Fruit fly (Drosophila melanogaster) whole organism, embryonic: ENCODE results near the gene Pex11c.

Experiments
- Antp ChIP-seq: fragments of 200-800 bp; sonication (Bioruptor generic); optimal IDR thresholded peaks from 3 replicates; lab custom pipeline; 2016; ENCODE audit warnings: missing biosample characterization, missing genetic modification characterization
- Bdp1 ChIP-seq: fragments of 200-800 bp; sonication (Bioruptor generic); optimal IDR thresholded peaks from 3 replicates; lab custom pipeline; 2016; ENCODE audit warnings: missing biosample characterization, missing genetic modification characterization
- C15 ChIP-seq: fragments of 200-800 bp; sonication (Bioruptor generic); IDR thresholded peaks from 3 replicates; pipeline ENCODE4 v1.3.6; 2022; ENCODE audit warnings: missing biosample characterization, missing genetic modification characterization
- CG10366 ChIP-seq: fragments of 200-800 bp; sonication (Bioruptor generic); IDR thresholded peaks from 2 replicates; pipeline ENCODE4 v1.3.6; 2022; ENCODE audit warnings: missing biosample characterization, missing genetic modification characterization
- CG11723 ChIP-seq: fragments of 200-800 bp; sonication (Bioruptor generic); optimal IDR thresholded peaks from 2 replicates; lab custom pipeline; 2017; ENCODE audit warnings: missing biosample characterization, mild to moderate bottlenecking, missing genetic modification characterization
- CG12155 ChIP-seq: fragments of 200-800 bp; sonication (Bioruptor generic); optimal IDR thresholded peaks from 3 replicates; lab custom pipeline; 2016; ENCODE audit warnings: missing biosample characterization, missing genetic modification characterization
- CG12299 ChIP-seq: fragments of 200-800 bp; sonication (Bioruptor generic); optimal IDR thresholded peaks from 2 replicates; lab custom pipeline; 2018; ENCODE audit warnings: missing biosample characterization, mild to moderate bottlenecking, missing genetic modification characterization
- CG12391 ChIP-seq: fragments of 200-800 bp; sonication (Bioruptor generic); optimal IDR thresholded peaks from 3 replicates; lab custom pipeline; 2018; ENCODE audit warnings: missing biosample characterization, mild to moderate bottlenecking, missing genetic modification characterization, moderate library complexity
- CG13424 ChIP-seq: fragments of 200-800 bp; sonication (Bioruptor generic); optimal IDR thresholded peaks from 2 replicates; lab custom pipeline; 2019; ENCODE audit warnings: missing biosample characterization, mild to moderate bottlenecking, missing genetic modification characterization, moderate library complexity
- CG13624 ChIP-seq: fragments of 200-800 bp; sonication (Bioruptor generic); optimal IDR thresholded peaks from 2 replicates; lab custom pipeline; 2016; ENCODE audit warnings: missing biosample characterization, missing genetic modification characterization
- CG14014 ChIP-seq: fragments of 200-800 bp; sonication (Bioruptor generic); IDR thresholded peaks from 2 replicates; pipeline ENCODE4 v1.3.6; 2022; ENCODE audit warnings: missing biosample characterization, missing genetic modification characterization
- CG14710 ChIP-seq: fragments of 200-800 bp; sonication (Bioruptor generic); optimal IDR thresholded peaks from 3 replicates; lab custom pipeline; 2019; ENCODE audit warnings: missing biosample characterization, mild to moderate bottlenecking, missing genetic modification characterization, moderate library complexity
- CG15601 ChIP-seq: fragments of 200-800 bp; sonication (Bioruptor generic); optimal IDR thresholded peaks from 3 replicates; lab custom pipeline; 2019; ENCODE audit warnings: missing biosample characterization, mild to moderate bottlenecking, missing genetic modification characterization, moderate library complexity
- CG32772 ChIP-seq: fragments of 200-800 bp; sonication (Bioruptor generic); IDR thresholded peaks from 2 replicates; pipeline ENCODE4 v1.3.6; 2022; ENCODE audit warnings: missing biosample characterization, missing genetic modification characterization
- CG3407 ChIP-seq: fragments of 200-800 bp; sonication (Bioruptor generic); optimal IDR thresholded peaks from 2 replicates; lab custom pipeline; 2018; ENCODE audit warnings: missing biosample characterization, mild to moderate bottlenecking, missing genetic modification characterization
- CG4360 ChIP-seq: fragments of 200-800 bp; sonication (Bioruptor generic); IDR thresholded peaks from 2 replicates; pipeline ENCODE4 v1.3.6; 2022; ENCODE audit warnings: missing biosample characterization, missing genetic modification characterization
- CG4404 ChIP-seq: fragments of 200-800 bp; sonication (Bioruptor generic); IDR thresholded peaks from 2 replicates; pipeline ENCODE4 v1.3.6; 2022; ENCODE audit warnings: missing biosample characterization, missing genetic modification characterization
- CG6813 ChIP-seq: fragments of 200-800 bp; sonication (Bioruptor generic); optimal IDR thresholded peaks from 2 replicates; lab custom pipeline; 2017; ENCODE audit warnings: missing biosample characterization, missing genetic modification characterization, mild to moderate bottlenecking, moderate library complexity, missing genetic modification reagents
- CG7987 ChIP-seq: fragments of 200-800 bp; sonication (Bioruptor generic); optimal IDR thresholded peaks from 2 replicates; lab custom pipeline; 2018; ENCODE audit warnings: missing biosample characterization, mild to moderate bottlenecking, missing genetic modification characterization, moderate library complexity
- CG9876 ChIP-seq: fragments of 200-800 bp; sonication (Bioruptor generic); optimal IDR thresholded peaks from 2 replicates; lab custom pipeline; 2016; ENCODE audit warnings: missing biosample characterization, missing genetic modification characterization
- Dek ChIP-seq: fragments of 200-800 bp; sonication (Bioruptor generic); optimal IDR thresholded peaks from 3 replicates; lab custom pipeline; 2019; ENCODE audit warnings: missing biosample characterization, mild to moderate bottlenecking, missing genetic modification characterization, moderate library complexity
- Elba2 ChIP-seq: fragments of 200-800 bp; sonication (Bioruptor generic); optimal IDR thresholded peaks from 3 replicates; lab custom pipeline; 2016; ENCODE audit warnings: missing biosample characterization, missing genetic modification characterization
- Ets65A ChIP-seq: fragments of 200-800 bp; sonication (Bioruptor generic); peaks from one replicate; lab custom pipeline; 2016; ENCODE audit warnings: missing biosample characterization, missing genetic modification characterization
- GATAe ChIP-seq: fragments of 200-800 bp; sonication (Bioruptor generic); conservative IDR thresholded peaks from 2 replicates; pipeline ENCODE4 v1.3.6; 2022; ENCODE audit warnings: missing biosample characterization, missing genetic modification characterization
- Gsc ChIP-seq: fragments of 200-800 bp; sonication (Bioruptor generic); IDR thresholded peaks from 2 replicates; pipeline ENCODE4 v1.3.6; 2022; ENCODE audit warnings: missing biosample characterization, missing genetic modification characterization
- MBD-R2 ChIP-seq: fragments of 200-800 bp; sonication (Bioruptor generic); IDR thresholded peaks from 2 replicates; pipeline ENCODE4 v1.3.6; 2022; ENCODE audit warnings: missing biosample characterization, missing genetic modification characterization
- Meics ChIP-seq: fragments of 200-800 bp; sonication (Bioruptor generic); optimal IDR thresholded peaks from 2 replicates; lab custom pipeline; 2017; ENCODE audit warnings: missing biosample characterization, mild to moderate bottlenecking, missing genetic modification characterization
- Nf-YA ChIP-seq: fragments of 200-800 bp; sonication (Bioruptor generic); IDR thresholded peaks from 2 replicates; pipeline ENCODE4 v1.3.6; 2022; ENCODE audit warnings: missing biosample characterization, missing genetic modification characterization
- NfI ChIP-seq: fragments of 200-800 bp; sonication (Bioruptor generic); optimal IDR thresholded peaks from 3 replicates; lab custom pipeline; 2018; ENCODE audit warnings: missing biosample characterization, mild to moderate bottlenecking, missing genetic modification characterization, moderate library complexity
- Oli ChIP-seq: fragments of 200-800 bp; sonication (Bioruptor generic); optimal IDR thresholded peaks from 2 replicates; lab custom pipeline; 2018; ENCODE audit warnings: missing biosample characterization, mild to moderate bottlenecking, missing genetic modification characterization, moderate library complexity
- Opbp ChIP-seq: fragments of 200-800 bp; sonication (Bioruptor generic); IDR thresholded peaks from 3 replicates; pipeline ENCODE4 v1.3.6; 2022; ENCODE audit warnings: missing biosample characterization, missing genetic modification characterization; ENCODE audit not compliant: partially characterized antibody
- Ravus ChIP-seq: fragments of 200-800 bp; sonication (Bioruptor generic); IDR thresholded peaks from 2 replicates; pipeline ENCODE4 v1.3.6; 2022; ENCODE audit warnings: missing biosample characterization, missing genetic modification characterization
- Sry-β ChIP-seq: fragments of 200-800 bp; sonication (Bioruptor generic); optimal IDR thresholded peaks from 2 replicates; lab custom pipeline; 2018; ENCODE audit warnings: missing biosample characterization, mild to moderate bottlenecking, missing genetic modification characterization, moderate library complexity
- Stat92E ChIP-seq, 3 experiments: fragments of >200 bp in 2 of 3; fragments of 200-800 bp in 1 of 3; sonication (Bioruptor generic) in 1 of 3; optimal IDR thresholded peaks; 2 replicates each; lab custom pipeline; 2017 to 2019; ENCODE audit warnings: missing biosample characterization in 3 of 3, missing genetic modification characterization in 3 of 3, mild to moderate bottlenecking in 1 of 3, moderate library complexity in 1 of 3
- ac ChIP-seq: fragments of 200-800 bp; sonication (Bioruptor generic); optimal IDR thresholded peaks from 3 replicates; lab custom pipeline; 2017; ENCODE audit warnings: missing biosample characterization, mild to moderate bottlenecking, missing genetic modification characterization
- ara ChIP-seq: fragments of 200-800 bp; sonication (Bioruptor generic); IDR thresholded peaks from 2 replicates; pipeline ENCODE4 v1.3.6; 2022; ENCODE audit warnings: missing biosample characterization, missing genetic modification characterization
- bbx ChIP-seq: fragments of 200-800 bp; sonication (Bioruptor generic); IDR thresholded peaks from 2 replicates; pipeline ENCODE4 v1.3.6; 2022; ENCODE audit warnings: missing biosample characterization, missing genetic modification characterization; ENCODE audit not compliant: partially characterized antibody
- bcd ChIP-seq: fragments of 200-800 bp; sonication (Bioruptor generic); optimal IDR thresholded peaks from 2 replicates; lab custom pipeline; 2017; ENCODE audit warnings: missing biosample characterization, mild to moderate bottlenecking, missing genetic modification characterization
- bigmax ChIP-seq: fragments of 200-800 bp; sonication (Bioruptor generic); optimal IDR thresholded peaks from 2 replicates; lab custom pipeline; 2018; ENCODE audit warnings: missing biosample characterization, mild to moderate bottlenecking, missing genetic modification characterization
- da ChIP-seq: fragments of 200-800 bp; sonication (Bioruptor generic); optimal IDR thresholded peaks from 2 replicates; lab custom pipeline; 2016; ENCODE audit warnings: missing biosample characterization, missing genetic modification characterization
- fd102C ChIP-seq: fragments of 200-800 bp; sonication (Bioruptor generic); optimal IDR thresholded peaks from 2 replicates; lab custom pipeline; 2018; ENCODE audit warnings: missing biosample characterization, mild to moderate bottlenecking, missing genetic modification characterization, moderate library complexity
- ind ChIP-seq: fragments of 200-800 bp; sonication (Bioruptor generic); optimal IDR thresholded peaks from 3 replicates; lab custom pipeline; 2016; ENCODE audit warnings: missing biosample characterization, missing genetic modification characterization
- jing ChIP-seq: fragments of 200-800 bp; sonication (Bioruptor generic); optimal IDR thresholded peaks from 2 replicates; lab custom pipeline; 2018; ENCODE audit warnings: missing biosample characterization, mild to moderate bottlenecking, missing genetic modification characterization
- klu ChIP-seq: fragments of 200-800 bp; sonication (Bioruptor generic); IDR thresholded peaks from 2 replicates; pipeline ENCODE4 v1.3.6; 2022; ENCODE audit warnings: missing biosample characterization, missing genetic modification characterization
- nerfin-1 ChIP-seq: fragments of 200-800 bp; sonication (Bioruptor generic); optimal IDR thresholded peaks from 3 replicates; lab custom pipeline; 2019; ENCODE audit warnings: missing biosample characterization, mild to moderate bottlenecking, missing genetic modification characterization, moderate library complexity
- pnt ChIP-seq: fragments of 200-800 bp; sonication (Bioruptor generic); optimal IDR thresholded peaks from 3 replicates; lab custom pipeline; 2016; ENCODE audit warnings: missing biosample characterization, missing genetic modification characterization
- sc ChIP-seq, 3 experiments: fragments of >200 bp in 2 of 3; fragments of 200-800 bp in 1 of 3; sonication (Bioruptor generic) in 1 of 3; optimal IDR thresholded peaks; 2 replicates in 2 of 3; 3 replicates in 1 of 3; lab custom pipeline; 2017; ENCODE audit warnings: mild to moderate bottlenecking in 1 of 3, missing biosample characterization in 1 of 3, missing genetic modification characterization in 1 of 3, missing genetic modification reagents in 1 of 3
- vvl ChIP-seq: fragments of 200-800 bp; sonication (Bioruptor generic); IDR thresholded peaks from 2 replicates; pipeline ENCODE4 v1.3.6; 2022; ENCODE audit warnings: missing biosample characterization, missing genetic modification characterization
- wor ChIP-seq: fragments of 200-800 bp; sonication (Bioruptor generic); IDR thresholded peaks from 2 replicates; pipeline ENCODE4 v1.3.6; 2022; ENCODE audit warnings: missing biosample characterization, missing genetic modification characterization

Pex11c gene

dm6 chr3R:23225266-23225665 lies 32.9 kb upstream of the Pex11c start (continued):
- no peak for TF ChIP-seq ind (GFP tag; lab: Kevin White, UChicago)

DNA sequence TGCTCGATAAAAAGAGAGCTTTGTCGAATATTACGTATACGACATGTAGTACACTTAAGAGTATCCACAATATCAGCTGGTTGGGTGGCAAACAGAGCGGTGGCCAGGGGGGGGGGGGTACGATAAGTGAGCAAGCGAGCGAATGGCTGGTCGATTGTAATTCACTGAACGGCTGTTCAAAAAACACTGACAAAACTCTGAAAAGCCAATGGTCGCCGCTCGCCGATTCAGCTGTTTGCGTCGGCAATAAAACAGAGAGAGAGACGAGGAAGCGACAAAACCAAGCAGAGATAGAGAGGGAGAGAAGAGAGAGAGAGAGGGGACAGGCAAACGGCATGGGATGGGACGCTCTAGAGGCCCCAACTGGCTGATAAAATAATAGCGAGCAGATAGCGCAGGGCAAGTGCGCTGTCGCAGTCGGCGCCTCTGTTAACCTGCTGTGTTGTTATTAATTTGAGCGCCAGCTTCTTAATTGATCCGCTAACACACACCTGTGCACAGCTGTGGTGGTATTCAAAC lies 31.6 kb upstream of the Pex11c start, which contains the start of gene cnc:
Gene cnc (minus strand): TSS at position 191 of the 519 bp plus-strand sequence.
- TF ChIP-seq jing (no peak), CG12391 (tag; lab: Kevin White, UChicago) (no peak), GATAe (GFP tag; lab: Robert Waterston, UW) (peak; percentile 50), wor (GFP tag; lab: Robert Waterston, UW) (no peak), sc (optimal IDR thresholded peaks at IDR 0.05; lab: Kevin White, UChicago) (no peak), sc (GFP tag; optimal IDR thresholded peaks at IDR 0.05; lab: Kevin White, UChicago) (no peak), CG13424 (tag; lab: Kevin White, UChicago) (no peak), CG12155 (no peak), pnt (GFP tag; lab: Kevin White, UChicago) (no peak), CG7987 (GFP tag; lab: Kevin White, UChicago) (no peak), fd102C (GFP tag; lab: Kevin White, UChicago) (no peak), da (GFP tag; lab: Kevin White, UChicago) (no peak), bbx (GFP tag; lab: Robert Waterston, UW) (no peak; the same call in 1 of the 2 replicates), CG32772 (GFP tag; lab: Robert Waterston, UW) (no peak), Elba2 (no peak), CG9876 (GFP tag; lab: Kevin White, UChicago) (no peak), Opbp (GFP tag; lab: Robert Waterston, UW) (no peak), bcd (no peak), CG15601 (tag; lab: Kevin White, UChicago) (peak; percentile 0), MBD-R2 (GFP tag; lab: Robert Waterston, UW) (no peak), CG11723 (GFP tag; lab: Kevin White, UChicago) (no peak), CG4404 (GFP tag; lab: Robert Waterston, UW) (no peak), vvl (GFP tag; lab: Robert Waterston, UW) (peak; percentile 70; the same call in 1 of the 2 replicates), CG10366 (GFP tag; lab: Robert Waterston, UW) (no peak), Sry-β (no peak), CG14710 (no peak), Nf-YA (GFP tag; lab: Robert Waterston, UW) (no peak), NfI (GFP tag; lab: Kevin White, UChicago) (no peak), nerfin-1 (no peak), Antp (GFP tag; lab: Kevin White, UChicago) (no peak), Gsc (GFP tag; lab: Robert Waterston, UW) (no peak), CG12299 (tag; lab: Kevin White, UChicago) (no peak), ara (GFP tag; lab: Robert Waterston, UW) (0 out of 2 replicates have a peak, but pooled peaks have one; percentile 25), Dek (tag; lab: Kevin White, UChicago) (no peak), CG13624 (GFP tag; lab: Kevin White, UChicago) (peak; percentile 23), CG4360 (no peak), CG3407 (GFP tag; lab: Kevin White, UChicago) (no peak), CG14014 (GFP tag; lab: Robert Waterston, UW) (no peak), Ets65A (GFP tag; lab: Kevin White, UChicago) (no peak), Bdp1 (no peak), CG6813 (GFP tag; lab: Kevin White, UChicago) (peak; percentile 4), klu (GFP tag; lab: Robert Waterston, UW) (no peak), Oli (no peak), Ravus (GFP tag; lab: Robert Waterston, UW) (no peak), Meics (GFP tag; lab: Kevin White, UChicago) (no peak), Stat92E (GFP tag; optimal IDR thresholded peaks at IDR 0.05; lab: Kevin White, UChicago) (no peak), C15 (GFP tag; lab: Robert Waterston, UW) (no peak), bigmax (GFP tag; lab: Kevin White, UChicago) (no peak), ac (GFP tag; lab: Kevin White, UChicago) (no peak)
